Fruit fly (Drosophila melanogaster) whole organism, embryonic: Measurements from ENCODE around the gene CG15473.

Experiments used
- ATbp ChIP-seq: fragments of 200-800 bp; sonication (Bioruptor generic); optimal IDR thresholded peaks from 2 replicates; lab custom pipeline; 2017; ENCODE audit warnings: missing biosample characterization, mild to moderate bottlenecking, missing genetic modification characterization, missing genetic modification reagents
- Asciz ChIP-seq: fragments of 200-800 bp; sonication (Bioruptor generic); optimal IDR thresholded peaks from 2 replicates; lab custom pipeline; 2017; ENCODE audit warnings: missing biosample characterization, mild to moderate bottlenecking, missing genetic modification characterization, missing genetic modification reagents
- CG10209 ChIP-seq: fragments of 200-800 bp; sonication (Bioruptor generic); optimal IDR thresholded peaks from 3 replicates; lab custom pipeline; 2017; ENCODE audit warnings: missing biosample characterization, mild to moderate bottlenecking, missing genetic modification characterization, missing genetic modification reagents
- CG11093 ChIP-seq: fragments of 200-800 bp; sonication (Bioruptor generic); IDR thresholded peaks from 3 replicates; pipeline ENCODE4 v1.3.6; 2022; ENCODE audit warnings: missing biosample characterization, missing genetic modification characterization
- CG11247 ChIP-seq: fragments of 200-800 bp; sonication (Bioruptor generic); IDR thresholded peaks from 2 replicates; pipeline ENCODE4 v1.3.6; 2022; ENCODE audit warnings: missing biosample characterization, missing genetic modification characterization
- CG11560 ChIP-seq: fragments of 200-800 bp; sonication (Bioruptor generic); IDR thresholded peaks from 3 replicates; pipeline ENCODE4 v1.3.6; 2022; ENCODE audit warnings: missing biosample characterization, missing genetic modification characterization
- CG17328 ChIP-seq: fragments of 200-800 bp; sonication (Bioruptor generic); IDR thresholded peaks from 2 replicates; pipeline ENCODE4 v1.3.6; 2022; ENCODE audit warnings: missing biosample characterization, missing genetic modification characterization
- CG17912 ChIP-seq: fragments of 200-800 bp; sonication (Bioruptor generic); optimal IDR thresholded peaks from 2 replicates; lab custom pipeline; 2018; ENCODE audit warnings: missing biosample characterization, mild to moderate bottlenecking, missing genetic modification characterization
- CG18619 ChIP-seq: fragments of 200-800 bp; sonication (Bioruptor generic); optimal IDR thresholded peaks from 3 replicates; lab custom pipeline; 2017; ENCODE audit warnings: missing biosample characterization, mild to moderate bottlenecking, missing genetic modification characterization
- CG2712 ChIP-seq: fragments of 200-800 bp; optimal IDR thresholded peaks from 3 replicates; lab custom pipeline; 2019; ENCODE audit warnings: missing biosample characterization, mild to moderate bottlenecking, missing genetic modification characterization, moderate library complexity
- CG32532 ChIP-seq: fragments of 200-800 bp; sonication (Bioruptor generic); IDR thresholded peaks from 2 replicates; pipeline ENCODE4 v1.3.6; 2022; ENCODE audit warnings: missing biosample characterization, missing genetic modification characterization
- CG3726 ChIP-seq: fragments of 200-800 bp; sonication (Bioruptor generic); IDR thresholded peaks from 3 replicates; pipeline ENCODE4, ENCODE4 v1.3.6; 2022; ENCODE audit warnings: missing biosample characterization, missing genetic modification characterization
- CG5245 ChIP-seq: fragments of 200-800 bp; sonication (Bioruptor generic); optimal IDR thresholded peaks from 3 replicates; lab custom pipeline; 2016; ENCODE audit warnings: missing biosample characterization, missing genetic modification characterization
- CG6175 ChIP-seq: fragments of 200-800 bp; sonication (Bioruptor generic); IDR thresholded peaks from 3 replicates; pipeline ENCODE4 v1.3.6; 2022; ENCODE audit warnings: missing biosample characterization, missing genetic modification characterization
- CG6683 ChIP-seq: fragments of 200-800 bp; sonication (Bioruptor generic); optimal IDR thresholded peaks from 2 replicates; lab custom pipeline; 2017; ENCODE audit warnings: missing biosample characterization, mild to moderate bottlenecking, missing genetic modification characterization, missing genetic modification reagents
- CG7839 ChIP-seq: fragments of 200-800 bp; sonication (Bioruptor generic); optimal IDR thresholded peaks from 3 replicates; lab custom pipeline; 2018; ENCODE audit warnings: missing biosample characterization, mild to moderate bottlenecking, missing genetic modification characterization, moderate library complexity
- CG8478 ChIP-seq: fragments of >200 bp; optimal IDR thresholded peaks from 2 replicates; lab custom pipeline; 2018
- D19B ChIP-seq: fragments of 200-800 bp; sonication (Bioruptor generic); optimal IDR thresholded peaks from 2 replicates; lab custom pipeline; 2017; ENCODE audit warnings: missing biosample characterization, mild to moderate bottlenecking, missing genetic modification characterization
- Dbx ChIP-seq: fragments of 200-800 bp; sonication (Bioruptor generic); IDR thresholded peaks from 3 replicates; pipeline ENCODE4 v1.3.6; 2022; ENCODE audit warnings: missing biosample characterization, missing genetic modification characterization
- Deaf1 ChIP-seq: fragments of 200-800 bp; optimal IDR thresholded peaks from 3 replicates; lab custom pipeline; 2019; ENCODE audit warnings: missing biosample characterization, mild to moderate bottlenecking, missing genetic modification characterization, moderate library complexity
- Drgx ChIP-seq: fragments of 200-800 bp; sonication (Bioruptor generic); IDR thresholded peaks from 2 replicates; pipeline ENCODE4 v1.3.6; 2022; ENCODE audit warnings: missing biosample characterization, missing genetic modification characterization
- Elba2 ChIP-seq: fragments of 200-800 bp; sonication (Bioruptor generic); optimal IDR thresholded peaks from 3 replicates; lab custom pipeline; 2016; ENCODE audit warnings: missing biosample characterization, missing genetic modification characterization
- Hr51 ChIP-seq, 2 experiments: fragments of 200-800 bp; sonication (Bioruptor generic); optimal IDR thresholded peaks; 2 replicates in 1 of 2; 3 replicates in 1 of 2; lab custom pipeline; 2016 to 2018; ENCODE audit warnings: missing biosample characterization in 2 of 2, missing genetic modification characterization in 2 of 2, mild to moderate bottlenecking in 1 of 2, moderate library complexity in 1 of 2
- Mes4 ChIP-seq: fragments of 200-800 bp; sonication (Bioruptor generic); optimal IDR thresholded peaks from 2 replicates; lab custom pipeline; 2016; ENCODE audit warnings: missing biosample characterization, missing genetic modification characterization
- Neu2 ChIP-seq: fragments of 200-800 bp; sonication (Bioruptor generic); optimal IDR thresholded peaks from 3 replicates; lab custom pipeline; 2016; ENCODE audit warnings: missing biosample characterization, missing genetic modification characterization, borderline replicate concordance
- NfI ChIP-seq: fragments of 200-800 bp; sonication (Bioruptor generic); optimal IDR thresholded peaks from 3 replicates; lab custom pipeline; 2018; ENCODE audit warnings: missing biosample characterization, mild to moderate bottlenecking, missing genetic modification characterization, moderate library complexity
- Sin3A ChIP-seq: fragments of >200 bp; optimal IDR thresholded peaks from 2 replicates; lab custom pipeline; 2018
- abd-A ChIP-seq: fragments of 200-800 bp; sonication (Bioruptor generic); optimal IDR thresholded peaks from 3 replicates; lab custom pipeline; 2019; ENCODE audit warnings: missing biosample characterization, mild to moderate bottlenecking, missing genetic modification characterization, moderate library complexity
- ap ChIP-seq: fragments of 200-800 bp; sonication (Bioruptor generic); IDR thresholded peaks from 2 replicates; pipeline ENCODE4 v1.3.6; 2022; ENCODE audit warnings: missing biosample characterization, missing genetic modification characterization
- bigmax ChIP-seq: fragments of 200-800 bp; sonication (Bioruptor generic); optimal IDR thresholded peaks from 2 replicates; lab custom pipeline; 2018; ENCODE audit warnings: missing biosample characterization, mild to moderate bottlenecking, missing genetic modification characterization
- btn ChIP-seq: fragments of 200-800 bp; sonication (Bioruptor generic); optimal IDR thresholded peaks from 2 replicates; lab custom pipeline; 2016; ENCODE audit warnings: missing biosample characterization, missing genetic modification characterization
- cad ChIP-seq: fragments of >200 bp; optimal IDR thresholded peaks from 2 replicates; lab custom pipeline; 2017; ENCODE audit warnings: missing biosample characterization, missing genetic modification characterization
- danr ChIP-seq: fragments of 200-800 bp; sonication (Bioruptor generic); IDR thresholded peaks from 2 replicates; pipeline ENCODE4 v1.3.6; 2022; ENCODE audit warnings: missing biosample characterization, missing genetic modification characterization
- fru ChIP-seq: fragments of >200 bp; optimal IDR thresholded peaks from 2 replicates; lab custom pipeline; 2017
- grau ChIP-seq: fragments of 200-800 bp; optimal IDR thresholded peaks from 3 replicates; lab custom pipeline; 2019; ENCODE audit warnings: missing biosample characterization, mild to moderate bottlenecking, missing genetic modification characterization, moderate library complexity
- grn ChIP-seq: fragments of 200-800 bp; sonication (Bioruptor generic); optimal IDR thresholded peaks from 3 replicates; lab custom pipeline; 2017; ENCODE audit warnings: missing biosample characterization, missing genetic modification characterization
- hbn ChIP-seq: fragments of 200-800 bp; sonication (Bioruptor generic); IDR thresholded peaks from 2 replicates; pipeline ENCODE4 v1.3.6; 2022; ENCODE audit warnings: missing biosample characterization, missing genetic modification characterization; ENCODE audit not compliant: partially characterized antibody
- hkb ChIP-seq, 2 experiments: fragments of 200-800 bp in 1 of 2; fragments of >200 bp in 1 of 2; sonication (Bioruptor generic) in 1 of 2; IDR thresholded peaks in 1 of 2; optimal IDR thresholded peaks in 1 of 2; 2 replicates each; pipeline versions ENCODE4 v1.3.6 to Lab custom; 2017 to 2022; ENCODE audit warnings: missing biosample characterization in 1 of 2, missing genetic modification characterization in 1 of 2
- jigr1 ChIP-seq: fragments of 200-800 bp; sonication (Bioruptor generic); IDR thresholded peaks from 3 replicates; pipeline ENCODE4 v1.3.6; 2022; ENCODE audit warnings: missing biosample characterization, missing genetic modification characterization
- knrl ChIP-seq: fragments of 200-800 bp; sonication (Bioruptor generic); IDR thresholded peaks from 3 replicates; pipeline ENCODE4 v1.3.6; 2022; ENCODE audit warnings: missing biosample characterization, missing genetic modification characterization; ENCODE audit not compliant: partially characterized antibody
- lola ChIP-seq, 3 experiments: fragments of >200 bp in 2 of 3; fragments of 200-800 bp in 1 of 3; sonication (Bioruptor generic) in 1 of 3; optimal IDR thresholded peaks; 2 replicates each; lab custom pipeline; 2017 to 2019; ENCODE audit warnings: missing biosample characterization in 3 of 3, missing genetic modification characterization in 3 of 3, mild to moderate bottlenecking in 1 of 3, moderate library complexity in 1 of 3
- lov ChIP-seq, 2 experiments: fragments of 200-800 bp in 1 of 2; fragments of >200 bp in 1 of 2; sonication (Bioruptor generic) in 1 of 2; IDR thresholded peaks in 1 of 2; optimal IDR thresholded peaks in 1 of 2; 2 replicates in 1 of 2; 3 replicates in 1 of 2; pipeline versions ENCODE4 v1.3.6 to Lab custom; 2017 to 2022; ENCODE audit warnings: missing biosample characterization in 1 of 2, missing genetic modification characterization in 1 of 2
- mirr ChIP-seq: fragments of 200-800 bp; sonication (Bioruptor generic); optimal IDR thresholded peaks from 3 replicates; lab custom pipeline; 2018; ENCODE audit warnings: missing biosample characterization, mild to moderate bottlenecking, missing genetic modification characterization
- nom ChIP-seq: fragments of 200-800 bp; sonication (Bioruptor generic); optimal IDR thresholded peaks from 2 replicates; lab custom pipeline; 2017; ENCODE audit warnings: missing biosample characterization, missing genetic modification characterization, mild to moderate bottlenecking, moderate library complexity, missing genetic modification reagents
- repo ChIP-seq: fragments of 200-800 bp; sonication (Bioruptor generic); optimal IDR thresholded peaks from 2 replicates; lab custom pipeline; 2016; ENCODE audit warnings: missing biosample characterization, missing genetic modification characterization
- salm ChIP-seq: fragments of 200-800 bp; sonication (Bioruptor generic); optimal IDR thresholded peaks from 2 replicates; lab custom pipeline; 2018; ENCODE audit warnings: missing biosample characterization, mild to moderate bottlenecking, missing genetic modification characterization
- slp2 ChIP-seq: fragments of 200-800 bp; sonication (Bioruptor generic); optimal IDR thresholded peaks from 2 replicates; lab custom pipeline; 2016; ENCODE audit warnings: missing biosample characterization, missing genetic modification characterization
- sug ChIP-seq: fragments of 200-800 bp; optimal IDR thresholded peaks from 2 replicates; lab custom pipeline; 2019; ENCODE audit warnings: missing biosample characterization, mild to moderate bottlenecking, missing genetic modification characterization, moderate library complexity
- yki ChIP-seq: fragments of >200 bp; optimal IDR thresholded peaks from 3 replicates; lab custom pipeline; 2018
- z ChIP-seq: fragments of 200-800 bp; sonication (Bioruptor generic); IDR thresholded peaks from 3 replicates; pipeline ENCODE4 v1.3.6; 2022; ENCODE audit warnings: missing biosample characterization, missing genetic modification characterization
- zf30C ChIP-seq: fragments of 200-800 bp; sonication (Bioruptor generic); optimal IDR thresholded peaks from 3 replicates; lab custom pipeline; 2018; ENCODE audit warnings: missing biosample characterization, mild to moderate bottlenecking, missing genetic modification characterization
- zfh2 ChIP-seq: fragments of 200-800 bp; sonication (Bioruptor generic); optimal IDR thresholded peaks from 2 replicates; lab custom pipeline; 2016; ENCODE audit warnings: missing biosample characterization, missing genetic modification characterization

The CG15473 gene

dm6 chrX:4686723-4687122, 32.4 kb upstream of the CG15473 start, which contains the start of gene Pp2C1 (continued):
- TF ChIP-seq fru (lab: Kevin White, UChicago) (no peak), CG7839 (tag; lab: Kevin White, UChicago) (no peak), CG17328 (GFP tag; lab: Robert Waterston, UW) (no peak), Hr51 (GFP tag; optimal IDR thresholded peaks at IDR 0.05; lab: Kevin White, UChicago) (no peak), nom (GFP tag; lab: Kevin White, UChicago) (no peak), lola (GFP tag; optimal IDR thresholded peaks at IDR 0.05; lab: Kevin White, UChicago) (no peak), hkb (optimal IDR thresholded peaks at IDR 0.05; lab: Kevin White, UChicago) (no peak), hkb (GFP tag; IDR thresholded peaks at IDR 0.05; lab: Robert Waterston, UW) (no peak), CG10209 (GFP tag; lab: Kevin White, UChicago) (no peak), Dbx (GFP tag; lab: Robert Waterston, UW) (no peak), yki (no peak), CG17912 (GFP tag; lab: Kevin White, UChicago) (no peak), repo (GFP tag; lab: Kevin White, UChicago) (no peak), CG2712 (tag; lab: Kevin White, UChicago) (no peak), grn (GFP tag; lab: Kevin White, UChicago) (no peak), CG11093 (GFP tag; lab: Robert Waterston, UW) (no peak), CG3726 (GFP tag; lab: Robert Waterston, UW) (no peak), sug (tag; lab: Kevin White, UChicago) (no peak), hbn (peak; percentile 59), CG8478 (lab: Kevin White, UChicago) (no peak), Neu2 (GFP tag; lab: Kevin White, UChicago) (no peak), CG11560 (peak; percentile 87; the same call in 2 of the 3 replicates), lov (optimal IDR thresholded peaks at IDR 0.05; lab: Kevin White, UChicago) (no peak), lov (GFP tag; IDR thresholded peaks at IDR 0.05; lab: Robert Waterston, UW) (no peak), danr (GFP tag; lab: Robert Waterston, UW) (no peak), knrl (GFP tag; lab: Robert Waterston, UW) (peak; percentile 78; the same call in 2 of the 3 replicates), CG32532 (GFP tag; lab: Robert Waterston, UW) (no peak), z (GFP tag; lab: Robert Waterston, UW) (no peak), D19B (GFP tag; lab: Kevin White, UChicago) (no peak), cad (no peak), zf30C (no peak), btn (GFP tag; lab: Kevin White, UChicago) (no peak), Deaf1 (tag; lab: Kevin White, UChicago) (peak; percentile 5), Sin3A (no peak), ap (GFP tag; lab: Robert Waterston, UW) (no peak), NfI (GFP tag; lab: Kevin White, UChicago) (no peak), Mes4 (GFP tag; lab: Kevin White, UChicago) (no peak), CG11247 (GFP tag; lab: Robert Waterston, UW) (no peak), mirr (no peak), salm (tag; lab: Kevin White, UChicago) (no peak), Drgx (GFP tag; lab: Robert Waterston, UW) (no peak), grau (no peak), abd-A (tag; lab: Kevin White, UChicago) (no peak), zfh2 (GFP tag; lab: Kevin White, UChicago) (no peak), CG6175 (GFP tag; lab: Robert Waterston, UW) (no peak), slp2 (GFP tag; lab: Kevin White, UChicago) (no peak), CG6683 (GFP tag; lab: Kevin White, UChicago) (no peak), jigr1 (no peak; the same call in 2 of the 3 replicates), Elba2 (GFP tag; lab: Kevin White, UChicago) (peak; percentile 79), bigmax (no peak), Asciz (GFP tag; lab: Kevin White, UChicago) (peak; percentile 98), CG18619 (GFP tag; lab: Kevin White, UChicago) (no peak), ATbp (GFP tag; lab: Kevin White, UChicago) (no peak), CG5245 (GFP tag; lab: Kevin White, UChicago) (no peak)
